Fruit fly (Drosophila melanogaster) whole organism, embryonic: ENCODE measurements around the gene 14-3-3epsilon.

Source experiments
- Asciz ChIP-seq: fragments of 200-800 bp; sonication (Bioruptor generic); optimal IDR thresholded peaks from 2 replicates; lab custom pipeline; 2017; ENCODE audit warnings: missing biosample characterization, mild to moderate bottlenecking, missing genetic modification characterization, missing genetic modification reagents
- Blimp-1 ChIP-seq: fragments of 200-800 bp; sonication (Bioruptor generic); optimal IDR thresholded peaks from 3 replicates; lab custom pipeline; 2018; ENCODE audit warnings: missing biosample characterization, missing genetic modification characterization, mild to moderate bottlenecking, moderate library complexity, missing genetic modification reagents
- CG10431 ChIP-seq: fragments of 200-800 bp; sonication (Bioruptor generic); optimal IDR thresholded peaks from 3 replicates; lab custom pipeline; 2018; ENCODE audit warnings: missing biosample characterization, mild to moderate bottlenecking, missing genetic modification characterization
- CG11247 ChIP-seq: fragments of 200-800 bp; sonication (Bioruptor generic); IDR thresholded peaks from 2 replicates; pipeline ENCODE4 v1.3.6; 2022; ENCODE audit warnings: missing biosample characterization, missing genetic modification characterization
- CG14860 ChIP-seq: fragments of 200-800 bp; sonication (Bioruptor generic); IDR thresholded peaks from 3 replicates; pipeline ENCODE4 v1.3.6; 2022; ENCODE audit warnings: missing biosample characterization, missing genetic modification characterization; ENCODE audit not compliant: partially characterized antibody
- CG1529 ChIP-seq: fragments of 200-800 bp; sonication (Bioruptor generic); optimal IDR thresholded peaks from 3 replicates; lab custom pipeline; 2018; ENCODE audit warnings: missing biosample characterization, missing genetic modification characterization
- CG17361 ChIP-seq: fragments of 200-800 bp; sonication (Bioruptor generic); IDR thresholded peaks from 3 replicates; pipeline ENCODE4 v1.3.6; 2022; ENCODE audit warnings: missing biosample characterization, missing genetic modification characterization
- CG17568 ChIP-seq: fragments of 200-800 bp; sonication (Bioruptor generic); optimal IDR thresholded peaks from 2 replicates; lab custom pipeline; 2018; ENCODE audit warnings: missing biosample characterization, mild to moderate bottlenecking, missing genetic modification characterization, moderate library complexity
- CG18764 ChIP-seq: fragments of 200-800 bp; sonication (Bioruptor generic); optimal IDR thresholded peaks from 3 replicates; lab custom pipeline; 2016; ENCODE audit warnings: missing biosample characterization, missing genetic modification characterization
- CG2875 ChIP-seq: fragments of 200-800 bp; sonication (Bioruptor generic); optimal IDR thresholded peaks from 2 replicates; lab custom pipeline; 2017; ENCODE audit warnings: missing biosample characterization, mild to moderate bottlenecking, missing genetic modification characterization, missing genetic modification reagents
- CG30431 ChIP-seq: fragments of 200-800 bp; sonication (Bioruptor generic); optimal IDR thresholded peaks from 2 replicates; lab custom pipeline; 2017; ENCODE audit warnings: missing biosample characterization, missing genetic modification characterization
- CG3407 ChIP-seq: fragments of 200-800 bp; sonication (Bioruptor generic); optimal IDR thresholded peaks from 2 replicates; lab custom pipeline; 2018; ENCODE audit warnings: missing biosample characterization, mild to moderate bottlenecking, missing genetic modification characterization
- CG3726 ChIP-seq: fragments of 200-800 bp; sonication (Bioruptor generic); IDR thresholded peaks from 3 replicates; pipeline ENCODE4, ENCODE4 v1.3.6; 2022; ENCODE audit warnings: missing biosample characterization, missing genetic modification characterization
- CG3847 ChIP-seq: fragments of 200-800 bp; sonication (Bioruptor generic); IDR thresholded peaks from 2 replicates; pipeline ENCODE4 v1.3.6; 2022; ENCODE audit warnings: missing biosample characterization, missing genetic modification characterization
- CG6254 ChIP-seq: fragments of 200-800 bp; sonication (Bioruptor generic); optimal IDR thresholded peaks from 3 replicates; lab custom pipeline; 2017; ENCODE audit warnings: mild to moderate bottlenecking, missing biosample characterization, missing genetic modification reagents, missing genetic modification characterization
- CG6654 ChIP-seq: fragments of 200-800 bp; sonication (Bioruptor generic); optimal IDR thresholded peaks from 2 replicates; lab custom pipeline; 2017; ENCODE audit warnings: missing biosample characterization, mild to moderate bottlenecking, missing genetic modification characterization
- CG6683 ChIP-seq: fragments of 200-800 bp; sonication (Bioruptor generic); optimal IDR thresholded peaks from 2 replicates; lab custom pipeline; 2017; ENCODE audit warnings: missing biosample characterization, mild to moderate bottlenecking, missing genetic modification characterization, missing genetic modification reagents
- CG6765 ChIP-seq: fragments of 200-800 bp; sonication (Bioruptor generic); optimal IDR thresholded peaks from 3 replicates; lab custom pipeline; 2017; ENCODE audit warnings: missing biosample characterization, mild to moderate bottlenecking, missing genetic modification characterization
- CG8290 ChIP-seq, 3 experiments: fragments of 200-800 bp; sonication (Bioruptor generic); optimal IDR thresholded peaks; 2 replicates each; lab custom pipeline; 2016 to 2019; ENCODE audit warnings: missing biosample characterization in 3 of 3, missing genetic modification characterization in 3 of 3, mild to moderate bottlenecking in 2 of 3, moderate library complexity in 1 of 3
- CG8388 ChIP-seq: fragments of 200-800 bp; sonication (Bioruptor generic); optimal IDR thresholded peaks from 2 replicates; lab custom pipeline; 2019; ENCODE audit warnings: missing biosample characterization, mild to moderate bottlenecking, missing genetic modification characterization, moderate library complexity
- CG8944 ChIP-seq: fragments of 200-800 bp; sonication (Bioruptor generic); optimal IDR thresholded peaks from 3 replicates; lab custom pipeline; 2016; ENCODE audit warnings: missing biosample characterization, missing genetic modification characterization
- CG9609 ChIP-seq: fragments of 200-800 bp; sonication (Bioruptor generic); optimal IDR thresholded peaks from 3 replicates; lab custom pipeline; 2016; ENCODE audit warnings: missing biosample characterization, missing genetic modification characterization
- CTCF ChIP-seq: fragments of 200-800 bp; sonication (Bioruptor generic); optimal IDR thresholded peaks from 2 replicates; lab custom pipeline; 2017; ENCODE audit warnings: missing biosample characterization, mild to moderate bottlenecking, missing genetic modification characterization, moderate library complexity
- D19A ChIP-seq: fragments of 200-800 bp; optimal IDR thresholded peaks from 3 replicates; lab custom pipeline; 2019; ENCODE audit warnings: missing biosample characterization, mild to moderate bottlenecking, missing genetic modification characterization, moderate library complexity
- Deaf1 ChIP-seq: fragments of 200-800 bp; optimal IDR thresholded peaks from 3 replicates; lab custom pipeline; 2019; ENCODE audit warnings: missing biosample characterization, mild to moderate bottlenecking, missing genetic modification characterization, moderate library complexity
- H2.0 ChIP-seq: fragments of 200-800 bp; sonication (Bioruptor generic); IDR thresholded peaks from 2 replicates; pipeline ENCODE4 v1.3.6; 2022; ENCODE audit warnings: missing biosample characterization, missing genetic modification characterization
- MTF-1 ChIP-seq: fragments of 200-800 bp; sonication (Bioruptor generic); optimal IDR thresholded peaks from 2 replicates; lab custom pipeline; 2018; ENCODE audit warnings: missing biosample characterization, mild to moderate bottlenecking, missing genetic modification characterization, borderline replicate concordance
- Mes4 ChIP-seq: fragments of 200-800 bp; sonication (Bioruptor generic); optimal IDR thresholded peaks from 2 replicates; lab custom pipeline; 2016; ENCODE audit warnings: missing biosample characterization, missing genetic modification characterization
- NFAT ChIP-seq: fragments of 200-800 bp; sonication (Bioruptor generic); IDR thresholded peaks from 2 replicates; pipeline ENCODE4 v1.3.6; 2022; ENCODE audit warnings: missing biosample characterization, missing genetic modification characterization
- PHDP ChIP-seq: fragments of 200-800 bp; sonication (Bioruptor generic); optimal IDR thresholded peaks from 3 replicates; lab custom pipeline; 2018; ENCODE audit warnings: missing biosample characterization, mild to moderate bottlenecking, missing genetic modification characterization, moderate library complexity
- Sin3A ChIP-seq: fragments of >200 bp; optimal IDR thresholded peaks from 2 replicates; lab custom pipeline; 2018
- Ssrp ChIP-seq: fragments of 200-800 bp; sonication (Bioruptor generic); optimal IDR thresholded peaks from 2 replicates; lab custom pipeline; 2018; ENCODE audit warnings: missing biosample characterization, mild to moderate bottlenecking, missing genetic modification characterization, moderate library complexity
- Tbp ChIP-seq: fragments of >200 bp; optimal IDR thresholded peaks from 2 replicates; lab custom pipeline; 2018; ENCODE audit warnings: missing biosample characterization, missing genetic modification characterization
- Xbp1 ChIP-seq: fragments of 200-800 bp; sonication (Bioruptor generic); optimal IDR thresholded peaks from 3 replicates; lab custom pipeline; 2016; ENCODE audit warnings: missing biosample characterization, mild to moderate bottlenecking, missing genetic modification characterization
- abd-A ChIP-seq: fragments of 200-800 bp; sonication (Bioruptor generic); optimal IDR thresholded peaks from 3 replicates; lab custom pipeline; 2019; ENCODE audit warnings: missing biosample characterization, mild to moderate bottlenecking, missing genetic modification characterization, moderate library complexity
- emc ChIP-seq: fragments of 200-800 bp; sonication (Bioruptor generic); optimal IDR thresholded peaks from 2 replicates; lab custom pipeline; 2016; ENCODE audit warnings: missing biosample characterization, missing genetic modification characterization
- ftz-f1 ChIP-seq: fragments of 200-800 bp; sonication (Bioruptor generic); optimal IDR thresholded peaks from 2 replicates; lab custom pipeline; 2016; ENCODE audit warnings: missing biosample characterization, missing genetic modification characterization
- ind ChIP-seq: fragments of 200-800 bp; sonication (Bioruptor generic); optimal IDR thresholded peaks from 3 replicates; lab custom pipeline; 2016; ENCODE audit warnings: missing biosample characterization, missing genetic modification characterization
- jing ChIP-seq: fragments of 200-800 bp; sonication (Bioruptor generic); optimal IDR thresholded peaks from 2 replicates; lab custom pipeline; 2018; ENCODE audit warnings: missing biosample characterization, mild to moderate bottlenecking, missing genetic modification characterization
- lbe ChIP-seq: fragments of 200-800 bp; sonication (Bioruptor generic); optimal IDR thresholded peaks from 2 replicates; lab custom pipeline; 2016; ENCODE audit warnings: missing biosample characterization, mild to moderate bottlenecking, missing genetic modification characterization
- otp ChIP-seq: fragments of 200-800 bp; sonication (Bioruptor generic); IDR thresholded peaks from 3 replicates; pipeline ENCODE4, ENCODE4 v1.3.6; 2022; ENCODE audit warnings: missing biosample characterization, missing genetic modification characterization
- pan ChIP-seq, 4 experiments: fragments of >200 bp in 3 of 4; fragments of 200-800 bp in 1 of 4; sonication (Bioruptor generic) in 1 of 4; optimal IDR thresholded peaks in 3 of 4; IDR thresholded peaks in 1 of 4; 2 replicates each; pipeline versions ENCODE4 v1.3.6 to Lab custom; 2017 to 2022; ENCODE audit warnings: missing biosample characterization in 2 of 4, missing genetic modification characterization in 2 of 4, mixed read lengths in 1 of 4
- pb ChIP-seq: fragments of 200-800 bp; sonication (Bioruptor generic); optimal IDR thresholded peaks from 3 replicates; lab custom pipeline; 2016; ENCODE audit warnings: missing biosample characterization, missing genetic modification characterization
- pzg ChIP-seq: fragments of 200-800 bp; sonication (Bioruptor generic); optimal IDR thresholded peaks from 3 replicates; lab custom pipeline; 2018; ENCODE audit warnings: missing biosample characterization, mild to moderate bottlenecking, missing genetic modification characterization, moderate library complexity
- shn ChIP-seq: fragments of 200-800 bp; sonication (Bioruptor generic); optimal IDR thresholded peaks from 3 replicates; lab custom pipeline; 2016; ENCODE audit warnings: missing biosample characterization, missing genetic modification characterization
- sima ChIP-seq: fragments of 200-800 bp; sonication (Bioruptor generic); optimal IDR thresholded peaks from 2 replicates; lab custom pipeline; 2016; ENCODE audit warnings: missing biosample characterization, missing genetic modification characterization
- slp2 ChIP-seq: fragments of 200-800 bp; sonication (Bioruptor generic); optimal IDR thresholded peaks from 2 replicates; lab custom pipeline; 2016; ENCODE audit warnings: missing biosample characterization, missing genetic modification characterization
- tgo ChIP-seq: fragments of 200-800 bp; sonication (Bioruptor generic); IDR thresholded peaks from 3 replicates; pipeline ENCODE4 v1.3.6; 2022; ENCODE audit warnings: missing biosample characterization, missing genetic modification characterization
- tio ChIP-seq: fragments of 200-800 bp; sonication (Bioruptor generic); optimal IDR thresholded peaks from 2 replicates; lab custom pipeline; 2017; ENCODE audit warnings: missing biosample characterization, missing genetic modification characterization, inconsistent platforms
- zf30C ChIP-seq: fragments of 200-800 bp; sonication (Bioruptor generic); optimal IDR thresholded peaks from 3 replicates; lab custom pipeline; 2018; ENCODE audit warnings: missing biosample characterization, mild to moderate bottlenecking, missing genetic modification characterization

The 14-3-3epsilon gene

dm6 chr3R:18220211-18220749 is 22.1 kb upstream of the 14-3-3epsilon start, which contains the start of the genes CG7988 and CG7183 (continued):
- TF ChIP-seq CG11247 (GFP tag; lab: Robert Waterston, UW): peak; percentile 98
- peak; percentile 84 for TF ChIP-seq MTF-1
- peak; percentile 41 for TF ChIP-seq pzg (GFP tag; lab: Kevin White, UChicago)
- peak; percentile 96 for TF ChIP-seq CG3407 (GFP tag; lab: Kevin White, UChicago)
- TF ChIP-seq CG8290 (GFP tag; optimal IDR thresholded peaks at IDR 0.05; lab: Kevin White, UChicago): peak; percentile 98
- TF ChIP-seq CG8290 (tag; optimal IDR thresholded peaks at IDR 0.05; lab: Kevin White, UChicago): peak in 1 of 2 experiments; percentile 83
- peak; percentile 98 for TF ChIP-seq PHDP (tag; lab: Kevin White, UChicago)
- peak; percentile 94 for TF ChIP-seq CG1529 (GFP tag; lab: Kevin White, UChicago)
- peak; percentile 86 for TF ChIP-seq slp2 (GFP tag; lab: Kevin White, UChicago)
- peak; percentile 99 for TF ChIP-seq CG17361 (GFP tag; lab: Robert Waterston, UW)
- peak; percentile 87 for TF ChIP-seq Mes4 (GFP tag; lab: Kevin White, UChicago)
- TF ChIP-seq jing (GFP tag; lab: Kevin White, UChicago): peak; percentile 91
- peak; percentile 91 for TF ChIP-seq lbe (GFP tag; lab: Kevin White, UChicago)
- peak; percentile 97 for TF ChIP-seq ind (GFP tag; lab: Kevin White, UChicago)
- peak; percentile 85 for TF ChIP-seq CG6683 (GFP tag; lab: Kevin White, UChicago)
- no peak for TF ChIP-seq CG17568 (GFP tag; lab: Kevin White, UChicago)
- peak; percentile 96 for TF ChIP-seq NFAT (GFP tag; lab: Robert Waterston, UW)
- peak; percentile 95 for TF ChIP-seq D19A (tag; lab: Kevin White, UChicago)
- TF ChIP-seq Xbp1 (GFP tag; lab: Kevin White, UChicago): peak; percentile 98
- peak; percentile 97 for TF ChIP-seq otp
- TF ChIP-seq CG8388 (GFP tag; lab: Kevin White, UChicago): peak; percentile 98
- TF ChIP-seq CG6765: peak; percentile 87
- TF ChIP-seq zf30C (GFP tag; lab: Kevin White, UChicago): peak; percentile 99
- peak; percentile 96 for TF ChIP-seq tio (GFP tag; lab: Kevin White, UChicago)
- peak; percentile 98 for TF ChIP-seq CG3726 (GFP tag; lab: Robert Waterston, UW)
- peak; percentile 74 for TF ChIP-seq CG6654 (GFP tag; lab: Kevin White, UChicago)
- TF ChIP-seq CTCF (GFP tag; lab: Kevin White, UChicago): peak; percentile 60
- TF ChIP-seq Ssrp (tag; lab: Kevin White, UChicago): peak; percentile 99
- peak; percentile 84 for TF ChIP-seq Deaf1 (tag; lab: Kevin White, UChicago)
- peak; percentile 82 for TF ChIP-seq sima (GFP tag; lab: Kevin White, UChicago)
- peak; percentile 83 for TF ChIP-seq emc (GFP tag; lab: Kevin White, UChicago)
- no peak for TF ChIP-seq abd-A (tag; lab: Kevin White, UChicago)
- peak; percentile 92 for TF ChIP-seq CG9609
- peak; percentile 92 for TF ChIP-seq CG8944
- peak; percentile 96 for TF ChIP-seq CG18764
- TF ChIP-seq Tbp (GFP tag; lab: Kevin White, UChicago): no peak
- TF ChIP-seq tgo (GFP tag; lab: Robert Waterston, UW): peak; percentile 99
- peak; percentile 99 for TF ChIP-seq H2.0 (GFP tag; lab: Robert Waterston, UW)
- peak; percentile 93 for TF ChIP-seq CG2875 (GFP tag; lab: Kevin White, UChicago)
- TF ChIP-seq Sin3A (lab: Kevin White, UChicago): peak; percentile 14
- TF ChIP-seq shn (GFP tag; lab: Kevin White, UChicago): peak; percentile 90
- TF ChIP-seq CG10431 (GFP tag; lab: Kevin White, UChicago): peak; percentile 86
- peak; percentile 58 for TF ChIP-seq ftz-f1 (GFP tag; lab: Kevin White, UChicago)
- TF ChIP-seq CG14860 (GFP tag; lab: Robert Waterston, UW): no peak
- TF ChIP-seq CG30431 (GFP tag; lab: Kevin White, UChicago): peak; percentile 91
- TF ChIP-seq pb (GFP tag; lab: Kevin White, UChicago): peak; percentile 73
- TF ChIP-seq CG6254 (GFP tag; lab: Kevin White, UChicago): peak; percentile 87
- TF ChIP-seq Asciz (GFP tag; lab: Kevin White, UChicago): peak; percentile 94
- TF ChIP-seq Blimp-1 (GFP tag; lab: Kevin White, UChicago): peak; percentile 97
- TF ChIP-seq CG3847 (GFP tag; lab: Robert Waterston, UW): peak; percentile 98
- TF ChIP-seq pan (optimal IDR thresholded peaks at IDR 0.05; lab: Kevin White, UChicago): no peak
- TF ChIP-seq pan (GFP tag; optimal IDR thresholded peaks at IDR 0.05 in 1 of 2, IDR thresholded peaks at IDR 0.05 in 1 of 2): peak in 1 of 2 experiments; percentile 99
